Worm (Caenorhabditis elegans): ENCODE results near the gene nlp-5.

Gene nlp-5

ce11 chrII:8230976-8231375, 7.3 kb upstream of the nlp-5 start, which contains the start of gene M110.9:
TSS of gene M110.9 (plus strand) at chrII:8231276.
- TF ChIP-seq pes-1 (GFP tag; IDR thresholded peaks at IDR 0.05) (no peak), tbx-37 (GFP tag; conservative IDR thresholded peaks at IDR 0.05) (no peak), ceh-36 (tag; optimal IDR thresholded peaks at IDR 0.05) (no peak), B0310.2 (tag; optimal IDR thresholded peaks at IDR 0.05) (no peak), hmg-4 (GFP tag; optimal IDR thresholded peaks at IDR 0.05) (no peak)

DNA sequence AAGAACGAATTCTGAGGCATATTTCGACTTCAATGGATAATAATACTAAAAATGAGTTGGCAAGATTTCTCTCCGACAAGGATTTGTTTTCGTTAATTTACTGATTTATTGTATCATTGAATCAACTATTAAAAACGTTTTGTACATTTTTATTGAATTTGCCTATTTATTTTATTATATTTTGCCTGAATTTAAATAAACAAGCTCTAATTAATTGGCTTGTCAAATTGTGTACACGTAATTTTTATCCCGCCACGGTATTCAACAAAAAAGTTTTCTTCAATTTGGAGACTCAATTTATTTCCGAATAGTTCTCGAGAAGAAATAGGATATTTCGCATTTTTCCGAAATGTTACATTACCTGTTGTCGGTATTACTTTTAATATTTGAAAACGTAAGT, 5.8 kb upstream of the nlp-5 start, which contains the start of gene M110.7:
Gene M110.7, plus strand, starts transcription at position 301 of the 400 bp plus-strand sequence.
- TF ChIP-seq flt-1 (GFP tag; IDR thresholded peaks at IDR 0.05) (no peak), scrt-1 (GFP tag; IDR thresholded peaks at IDR 0.05) (no peak), B0310.2 (tag; optimal IDR thresholded peaks at IDR 0.05) (no peak), ets-7 (tag; optimal IDR thresholded peaks at IDR 0.05) (no peak), tra-4 (tag; optimal IDR thresholded peaks at IDR 0.05) (no peak), pes-1 (GFP tag; IDR thresholded peaks at IDR 0.05) (no peak), ceh-36 (tag; optimal IDR thresholded peaks at IDR 0.05) (no peak), hmg-4 (GFP tag; optimal IDR thresholded peaks at IDR 0.05) (no peak), tbx-37 (GFP tag; conservative IDR thresholded peaks at IDR 0.05) (no peak), hmbx-1 (tag; optimal IDR thresholded peaks at IDR 0.05) (no peak), sea-1 (GFP tag; conservative IDR thresholded peaks at IDR 0.05) (no peak), tbx-11 (GFP tag; IDR thresholded peaks at IDR 0.05) (no peak), hnd-1 (tag; optimal IDR thresholded peaks at IDR 0.05) (no peak), F13C5.2 (tag; optimal IDR thresholded peaks at IDR 0.05) (no peak), aly-1 (tag; optimal IDR thresholded peaks at IDR 0.05) (no peak), ama-1 (optimal IDR thresholded peaks at IDR 0.05) (no peak), ceh-13 (GFP tag; optimal IDR thresholded peaks at IDR 0.05) (no peak)

ce11 chrII:8246476-8246875, 8.2 kb downstream of the nlp-5 start, which contains the start of gene F35C11.3:
TSS of gene F35C11.3 (plus strand) at chrII:8246776.
- no peak for TF ChIP-seq tra-4 (tag; optimal IDR thresholded peaks at IDR 0.05)

- no peak for TF ChIP-seq ceh-13 (GFP tag; optimal IDR thresholded peaks at IDR 0.05)
- TF ChIP-seq B0310.2 (tag; optimal IDR thresholded peaks at IDR 0.05): no peak
- no peak for TF ChIP-seq pes-1 (GFP tag; IDR thresholded peaks at IDR 0.05)
- TF ChIP-seq F13C5.2 (tag; optimal IDR thresholded peaks at IDR 0.05): no peak
- no peak for TF ChIP-seq ama-1 (optimal IDR thresholded peaks at IDR 0.05)
- TF ChIP-seq ets-7 (tag; optimal IDR thresholded peaks at IDR 0.05): no peak
- TF ChIP-seq flt-1 (GFP tag; IDR thresholded peaks at IDR 0.05): no peak
- no peak for TF ChIP-seq tra-4 (tag; optimal IDR thresholded peaks at IDR 0.05)
- TF ChIP-seq scrt-1 (GFP tag; IDR thresholded peaks at IDR 0.05): no peak
- no peak for TF ChIP-seq hmg-4 (GFP tag; optimal IDR thresholded peaks at IDR 0.05)
- no peak for TF ChIP-seq aly-1 (tag; optimal IDR thresholded peaks at IDR 0.05)
- TF ChIP-seq sea-1 (GFP tag; conservative IDR thresholded peaks at IDR 0.05): no peak
- no peak for TF ChIP-seq tbx-11 (GFP tag; IDR thresholded peaks at IDR 0.05)
Observed at ce11 chrII:8248745-8249144, 10.5 kb downstream of the nlp-5 start, which contains the start of the genes F35C11.2 and F35C11.4. TSS of gene F35C11.2 (minus strand) at chrII:8248834. TSS of gene F35C11.4 (plus strand) at chrII:8249004.

DNA sequence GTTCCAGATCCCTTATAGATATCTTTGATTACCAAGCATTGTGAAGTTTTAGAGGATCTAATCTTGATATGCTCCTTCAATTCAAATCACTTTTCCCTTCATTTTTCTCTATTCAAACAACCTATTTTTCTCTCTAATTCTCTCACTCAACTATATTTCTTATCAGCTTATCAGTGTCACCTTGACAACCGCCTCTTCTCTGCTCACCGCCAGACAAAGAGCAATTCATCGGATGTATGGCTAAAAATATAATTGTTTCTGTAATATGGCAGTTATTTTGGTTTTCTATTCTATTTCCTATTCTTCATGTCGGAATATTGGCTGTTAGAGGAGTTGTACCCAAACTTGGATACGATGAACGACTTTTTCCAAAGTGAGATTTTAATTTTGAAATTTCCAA, 11.5 kb downstream of the nlp-5 start:
- TF ChIP-seq F13C5.2 (tag; optimal IDR thresholded peaks at IDR 0.05) (no peak), pes-1 (GFP tag; IDR thresholded peaks at IDR 0.05) (no peak), scrt-1 (GFP tag; IDR thresholded peaks at IDR 0.05) (no peak), hmg-4 (GFP tag; optimal IDR thresholded peaks at IDR 0.05) (no peak), tra-4 (tag; optimal IDR thresholded peaks at IDR 0.05) (no peak), hnd-1 (tag; optimal IDR thresholded peaks at IDR 0.05) (no peak), flt-1 (GFP tag; IDR thresholded peaks at IDR 0.05) (no peak), B0310.2 (tag; optimal IDR thresholded peaks at IDR 0.05) (no peak), tbx-11 (GFP tag; IDR thresholded peaks at IDR 0.05) (no peak), hmbx-1 (tag; optimal IDR thresholded peaks at IDR 0.05) (no peak), ceh-13 (GFP tag; optimal IDR thresholded peaks at IDR 0.05) (no peak), ama-1 (optimal IDR thresholded peaks at IDR 0.05) (no peak), aly-1 (tag; optimal IDR thresholded peaks at IDR 0.05) (no peak), tbx-37 (GFP tag; conservative IDR thresholded peaks at IDR 0.05) (no peak), ceh-36 (tag; optimal IDR thresholded peaks at IDR 0.05) (no peak)

DNA sequence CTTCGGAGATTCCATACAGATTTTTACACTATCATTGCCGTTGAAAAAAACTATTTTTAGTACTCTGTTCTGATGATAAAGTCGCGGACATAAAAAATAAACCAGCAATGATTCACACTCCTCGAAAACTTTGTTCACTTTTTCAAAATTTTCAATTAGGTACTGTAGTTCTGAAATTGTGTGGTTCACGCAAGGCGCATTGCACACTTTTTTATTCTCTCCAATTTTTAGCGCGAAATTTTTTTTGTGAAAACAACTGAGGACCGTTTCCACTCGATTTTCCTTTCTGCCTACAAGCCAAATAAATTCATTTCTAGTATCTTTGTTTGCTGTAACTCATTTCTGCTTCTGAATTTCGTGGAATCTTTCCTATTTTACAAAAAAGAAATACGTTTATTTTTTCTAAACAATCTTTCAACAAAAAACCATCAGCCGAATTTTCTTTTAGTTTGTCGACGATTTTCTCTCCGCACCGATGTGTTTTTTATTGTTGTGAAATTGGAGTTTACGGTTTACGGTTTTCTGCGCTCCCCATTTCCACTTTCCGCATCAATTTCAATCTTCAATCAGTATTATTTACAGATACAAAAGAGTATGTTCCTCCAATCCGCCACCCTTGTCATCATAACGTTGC, 15.0 kb downstream of the nlp-5 start, which contains the start of gene F35C11.5:
Gene F35C11.5, plus strand, starts transcription at position 584 of the 634 bp plus-strand sequence.
- TF ChIP-seq F13C5.2 (tag; optimal IDR thresholded peaks at IDR 0.05): no peak
- no peak for TF ChIP-seq flt-1 (GFP tag; IDR thresholded peaks at IDR 0.05)
- no peak for TF ChIP-seq sea-1 (GFP tag; conservative IDR thresholded peaks at IDR 0.05)
- no peak for TF ChIP-seq ceh-36 (tag; optimal IDR thresholded peaks at IDR 0.05)
- no peak for TF ChIP-seq hmbx-1 (tag; optimal IDR thresholded peaks at IDR 0.05)
- no peak for TF ChIP-seq hmg-4 (GFP tag; optimal IDR thresholded peaks at IDR 0.05)
- no peak for TF ChIP-seq ets-7 (tag; optimal IDR thresholded peaks at IDR 0.05)
- no peak for TF ChIP-seq pes-1 (GFP tag; IDR thresholded peaks at IDR 0.05)
- TF ChIP-seq tra-4 (tag; optimal IDR thresholded peaks at IDR 0.05): no peak
- no peak for TF ChIP-seq ceh-13 (GFP tag; optimal IDR thresholded peaks at IDR 0.05)
- no peak for TF ChIP-seq B0310.2 (tag; optimal IDR thresholded peaks at IDR 0.05)
- no peak for TF ChIP-seq scrt-1 (GFP tag; IDR thresholded peaks at IDR 0.05)
- no peak for TF ChIP-seq tbx-11 (GFP tag; IDR thresholded peaks at IDR 0.05)
- no peak for TF ChIP-seq ama-1 (optimal IDR thresholded peaks at IDR 0.05)
- no peak for TF ChIP-seq hnd-1 (tag; optimal IDR thresholded peaks at IDR 0.05)
- no peak for TF ChIP-seq tbx-37 (GFP tag; conservative IDR thresholded peaks at IDR 0.05)
- TF ChIP-seq aly-1 (tag; optimal IDR thresholded peaks at IDR 0.05): no peak

- TF ChIP-seq ets-7 (tag; optimal IDR thresholded peaks at IDR 0.05): no peak
- no peak for TF ChIP-seq F13C5.2 (tag; optimal IDR thresholded peaks at IDR 0.05)
- TF ChIP-seq hnd-1 (tag; optimal IDR thresholded peaks at IDR 0.05): no peak
- no peak for TF ChIP-seq aly-1 (tag; optimal IDR thresholded peaks at IDR 0.05)
Observed at ce11 chrII:8256013-8256412, 17.8 kb downstream of the nlp-5 start, which contains the start of gene F35C11.7. TSS of gene F35C11.7 (plus strand) at chrII:8256313.

Measured in whole organism, early embryonic.